Fruit fly (Drosophila melanogaster) S2 (cell line): ENCODE results near the gene kek4.

ENCODE experiments used
- CG8478 ChIP-seq: fragments of >200 bp; optimal IDR thresholded peaks from 2 replicates; lab custom pipeline; 2018
- CTCF ChIP-seq, 2 experiments: fragments of >200 bp; optimal IDR thresholded peaks; 2 replicates each; lab custom pipeline; 2018

DNA sequence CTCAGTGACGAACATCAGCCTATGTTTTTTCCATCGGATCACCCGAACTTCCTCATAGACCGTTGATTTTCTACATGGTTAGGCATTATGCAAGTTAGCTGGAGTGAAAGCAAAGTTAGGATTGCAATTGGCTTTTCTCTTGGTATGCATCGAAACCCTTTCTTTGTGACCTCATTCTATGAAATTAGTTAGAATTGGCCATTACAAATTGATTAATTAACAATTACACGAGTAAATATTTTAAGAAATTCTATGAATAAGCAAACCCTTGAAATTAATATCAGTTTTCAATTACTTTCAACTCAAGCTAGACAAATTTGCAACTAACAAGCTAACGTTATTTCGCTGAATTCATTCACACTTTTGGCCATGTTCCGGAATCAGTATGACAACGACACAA is 16.6 kb upstream of the kek4 start, which contains the start of gene Prosalpha6T:
- TF ChIP-seq CG8478 (no peak), CTCF (optimal IDR thresholded peaks at IDR 0.05; lab: Kevin White, UChicago) (no peak)
